Fruit fly (Drosophila melanogaster) whole organism, pupa: ENCODE results near the gene CG6901.

Experiments
- CG10348 ChIP-seq: fragments of 200-800 bp; sonication (Bioruptor generic); IDR thresholded peaks from 2 replicates; pipeline ENCODE4 v1.3.6; 2022; ENCODE audit warnings: missing biosample characterization, missing genetic modification characterization
- CG12605 ChIP-seq: fragments of 200-800 bp; sonication (Bioruptor generic); IDR thresholded peaks from 2 replicates; pipeline ENCODE4 v1.3.6; 2022; ENCODE audit warnings: missing biosample characterization, missing genetic modification characterization
- CG13204 ChIP-seq: fragments of 200-800 bp; sonication (Bioruptor generic); optimal IDR thresholded peaks from 2 replicates; lab custom pipeline; 2018; ENCODE audit warnings: missing biosample characterization, mild to moderate bottlenecking, missing genetic modification characterization, moderate library complexity
- CG14655 ChIP-seq: fragments of 200-800 bp; sonication (Bioruptor generic); optimal IDR thresholded peaks from 3 replicates; lab custom pipeline; 2017; ENCODE audit warnings: mild to moderate bottlenecking, missing biosample characterization, missing genetic modification reagents, missing genetic modification characterization
- CG15710 ChIP-seq: fragments of 200-800 bp; sonication (Bioruptor generic); optimal IDR thresholded peaks from 2 replicates; lab custom pipeline; 2018; ENCODE audit warnings: missing biosample characterization, mild to moderate bottlenecking, missing genetic modification characterization, moderate library complexity
- CG17806 ChIP-seq: fragments of 200-800 bp; sonication (Bioruptor generic); optimal IDR thresholded peaks from 2 replicates; lab custom pipeline; 2018; ENCODE audit warnings: missing biosample characterization, mild to moderate bottlenecking, missing genetic modification characterization, moderate library complexity
- CG32121 ChIP-seq: fragments of 200-800 bp; sonication (Bioruptor generic); IDR thresholded peaks from 2 replicates; pipeline ENCODE4 v1.3.6; 2022; ENCODE audit warnings: missing biosample characterization, missing genetic modification characterization
- CG34367 ChIP-seq: fragments of 200-800 bp; sonication (Bioruptor generic); optimal IDR thresholded peaks from 2 replicates; lab custom pipeline; 2018; ENCODE audit warnings: missing biosample characterization, mild to moderate bottlenecking, missing genetic modification characterization
- CG4496 ChIP-seq: fragments of 200-800 bp; sonication (Bioruptor generic); IDR thresholded peaks from 3 replicates; pipeline ENCODE4 v1.3.6; 2022; ENCODE audit warnings: missing biosample characterization, missing genetic modification characterization
- CG8159 ChIP-seq: fragments of 200-800 bp; sonication (Bioruptor generic); optimal IDR thresholded peaks from 3 replicates; lab custom pipeline; 2018; ENCODE audit warnings: missing biosample characterization, mild to moderate bottlenecking, missing genetic modification characterization, moderate library complexity
- CG8301 ChIP-seq: fragments of 200-800 bp; sonication (Bioruptor generic); optimal IDR thresholded peaks from 2 replicates; lab custom pipeline; 2018; ENCODE audit warnings: missing biosample characterization, mild to moderate bottlenecking, missing genetic modification characterization
- CG9948 ChIP-seq: fragments of 200-800 bp; sonication (Bioruptor generic); optimal IDR thresholded peaks from 2 replicates; lab custom pipeline; 2018; ENCODE audit warnings: missing biosample characterization, mild to moderate bottlenecking, missing genetic modification characterization, moderate library complexity
- D1 ChIP-seq: fragments of 200-800 bp; sonication (Bioruptor generic); optimal IDR thresholded peaks from 2 replicates; lab custom pipeline; 2018; ENCODE audit warnings: missing biosample characterization, mild to moderate bottlenecking, missing genetic modification characterization, moderate library complexity
- EcR ChIP-seq: fragments of 200-800 bp; sonication (Bioruptor generic); optimal IDR thresholded peaks from 3 replicates; lab custom pipeline; 2019; ENCODE audit warnings: missing biosample characterization, missing genetic modification characterization, mild to moderate bottlenecking, moderate library complexity, missing genetic modification reagents
- Ets98B ChIP-seq: fragments of 200-800 bp; sonication (Bioruptor generic); IDR thresholded peaks from 2 replicates; pipeline ENCODE4 v1.3.6; 2022; ENCODE audit warnings: missing biosample characterization, missing genetic modification characterization
- Pif1A ChIP-seq: fragments of 200-800 bp; sonication (Bioruptor generic); optimal IDR thresholded peaks from 3 replicates; lab custom pipeline; 2016; ENCODE audit warnings: missing biosample characterization, missing genetic modification characterization
- Pif1B ChIP-seq: fragments of 200-800 bp; sonication (Bioruptor generic); optimal IDR thresholded peaks from 3 replicates; lab custom pipeline; 2016; ENCODE audit warnings: missing biosample characterization, missing genetic modification characterization
- Snoo ChIP-seq: fragments of 200-800 bp; sonication (Bioruptor generic); optimal IDR thresholded peaks from 3 replicates; lab custom pipeline; 2017; ENCODE audit warnings: missing biosample characterization, mild to moderate bottlenecking, missing genetic modification characterization, inconsistent platforms
- fd96Ca ChIP-seq: fragments of 200-800 bp; sonication (Bioruptor generic); IDR thresholded peaks from 3 replicates; pipeline ENCODE4 v1.3.6; 2022; ENCODE audit warnings: missing biosample characterization, missing genetic modification characterization
- gl ChIP-seq: fragments of 200-800 bp; sonication (Bioruptor generic); optimal IDR thresholded peaks from 2 replicates; lab custom pipeline; 2018; ENCODE audit warnings: missing biosample characterization, mild to moderate bottlenecking, missing genetic modification characterization
- rn ChIP-seq: fragments of 200-800 bp; sonication (Bioruptor generic); IDR thresholded peaks from 2 replicates; pipeline ENCODE4 v1.3.6; 2022; ENCODE audit warnings: missing biosample characterization, missing genetic modification characterization

Gene CG6901

DNA sequence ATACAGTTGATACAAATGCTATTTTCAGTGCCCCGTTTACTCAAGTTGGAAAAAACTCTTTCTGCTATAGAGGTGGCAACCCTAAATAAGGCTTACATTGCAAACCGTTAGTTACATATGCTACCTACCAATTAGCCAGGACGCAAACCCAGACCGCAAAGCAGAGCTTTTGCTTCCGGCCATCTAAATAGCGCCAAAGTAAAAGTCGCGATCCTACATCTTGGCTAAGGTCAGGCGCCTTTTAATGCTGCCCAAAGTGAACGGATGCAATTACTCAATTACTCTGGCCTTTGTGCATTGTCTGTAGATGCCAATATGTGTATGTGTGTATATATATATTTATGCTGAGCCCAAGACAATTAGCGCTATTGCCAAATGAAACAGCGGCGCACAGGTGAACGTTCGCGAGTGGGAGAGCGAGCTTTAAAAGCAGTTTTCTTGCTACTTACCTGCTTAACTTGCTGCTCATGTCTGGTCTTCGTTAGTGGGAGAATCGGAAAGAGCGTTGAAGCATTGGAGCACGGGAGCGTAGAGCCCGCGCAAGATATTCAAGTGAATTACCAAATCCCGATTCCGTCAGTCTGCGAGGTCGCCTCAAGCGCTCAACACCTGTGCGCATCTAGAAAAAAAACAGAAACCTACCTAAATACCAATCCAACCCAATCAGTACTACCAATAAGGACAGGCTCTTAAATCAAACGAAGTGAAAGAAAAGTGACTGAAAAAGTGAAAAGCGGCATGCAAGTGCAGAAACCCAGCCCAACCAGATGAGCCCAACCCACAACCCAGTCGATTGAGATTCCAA, 17.8 kb upstream of the CG6901 start, which contains the start of gene Zip89B:
Gene Zip89B (plus strand): TSS at position 574 of the 805 bp plus-strand sequence.
- TF ChIP-seq CG12605 (GFP tag; lab: Robert Waterston, UW): no peak
- no peak for TF ChIP-seq CG9948
- TF ChIP-seq EcR (GFP tag; lab: Kevin White, UChicago): peak; percentile 93
- TF ChIP-seq Pif1B (GFP tag; lab: Kevin White, UChicago): peak; percentile 23
- no peak for TF ChIP-seq CG34367 (tag; lab: Kevin White, UChicago)
- no peak for TF ChIP-seq CG4496 (GFP tag; lab: Robert Waterston, UW)

DNA sequence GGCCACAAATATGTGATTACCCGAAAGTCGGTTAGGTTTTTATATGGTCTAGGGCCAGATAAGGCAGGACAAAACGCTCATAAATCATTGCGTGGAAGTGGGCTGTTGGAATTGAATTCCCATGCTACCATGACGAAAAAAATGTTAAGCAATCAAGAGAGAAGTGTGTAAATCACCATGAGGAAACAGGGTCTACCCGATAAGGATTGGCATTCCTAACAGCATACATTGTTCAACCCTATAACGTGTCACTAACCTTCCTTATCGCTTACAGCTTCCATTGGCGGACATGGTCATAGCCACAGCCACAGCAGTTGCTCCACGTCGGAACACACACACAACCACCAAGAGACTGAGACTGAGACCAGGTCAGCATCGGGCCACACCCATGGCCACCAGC, 15.2 kb upstream of the CG6901 start:
- TF ChIP-seq EcR (GFP tag; lab: Kevin White, UChicago): peak; percentile 69
- no peak for TF ChIP-seq CG34367 (tag; lab: Kevin White, UChicago)
- TF ChIP-seq CG17806 (tag; lab: Kevin White, UChicago): no peak

DNA sequence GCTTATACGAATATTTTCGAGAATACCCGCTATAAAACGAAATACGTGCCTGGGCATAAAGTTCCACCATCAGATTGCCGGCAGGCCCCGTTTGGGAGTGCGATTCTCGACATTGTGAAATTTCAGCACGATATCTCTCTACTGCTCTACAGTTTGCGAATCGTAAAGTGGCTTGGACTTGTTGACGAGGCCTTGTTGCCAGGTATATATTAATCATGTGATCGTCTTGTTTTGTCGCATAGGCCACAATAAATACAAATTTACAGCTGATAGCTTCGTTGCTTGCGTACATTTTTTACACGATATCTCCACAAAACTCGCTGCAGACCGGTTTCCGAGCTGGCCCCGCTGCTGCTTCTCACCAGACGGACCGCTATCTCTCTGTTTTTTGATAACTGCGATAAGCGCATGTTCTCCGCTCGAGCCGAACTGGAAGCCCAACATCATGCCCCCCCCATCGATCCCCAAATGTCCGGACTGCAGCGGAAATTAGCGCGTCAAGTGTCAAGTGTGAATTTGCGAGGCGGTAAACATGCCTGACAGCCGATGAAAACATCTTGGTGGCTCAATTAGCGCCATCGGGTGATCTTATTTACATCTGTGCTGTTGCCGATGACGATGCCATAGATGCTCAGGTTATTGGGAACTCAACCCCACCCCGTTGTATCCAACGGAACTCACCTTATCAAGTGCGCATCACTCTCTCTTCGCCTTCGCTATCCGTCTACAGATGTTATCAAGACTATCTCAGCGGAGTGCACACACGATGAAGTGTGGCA, 13.7 kb upstream of the CG6901 start:
- no peak for TF ChIP-seq Ets98B (GFP tag; lab: Robert Waterston, UW)
- no peak for TF ChIP-seq CG8301 (tag; lab: Kevin White, UChicago)
- no peak for TF ChIP-seq Snoo (tag; lab: Kevin White, UChicago)
- peak; percentile 10 for TF ChIP-seq Pif1A (GFP tag; lab: Kevin White, UChicago)
- peak; percentile 30; the same call in 1 of the 2 replicates for TF ChIP-seq CG32121 (GFP tag; lab: Robert Waterston, UW)
- no peak for TF ChIP-seq CG10348 (GFP tag; lab: Robert Waterston, UW)
- peak; percentile 10 for TF ChIP-seq CG15710 (tag; lab: Kevin White, UChicago)
- no peak for TF ChIP-seq rn (GFP tag; lab: Robert Waterston, UW)
- 0 out of 2 replicates have a peak, but pooled peaks have one; percentile 17 for TF ChIP-seq CG12605 (GFP tag; lab: Robert Waterston, UW)
- 0 out of 3 replicates have a peak, but pooled peaks have one; percentile 42 for TF ChIP-seq CG4496 (GFP tag; lab: Robert Waterston, UW)
- TF ChIP-seq CG8159 (tag; lab: Kevin White, UChicago): peak; percentile 19
- no peak for TF ChIP-seq CG14655 (GFP tag; lab: Kevin White, UChicago)
- peak; percentile 67 for TF ChIP-seq CG13204 (GFP tag; lab: Kevin White, UChicago)
- TF ChIP-seq, all 21 proteins: peak for 7

DNA sequence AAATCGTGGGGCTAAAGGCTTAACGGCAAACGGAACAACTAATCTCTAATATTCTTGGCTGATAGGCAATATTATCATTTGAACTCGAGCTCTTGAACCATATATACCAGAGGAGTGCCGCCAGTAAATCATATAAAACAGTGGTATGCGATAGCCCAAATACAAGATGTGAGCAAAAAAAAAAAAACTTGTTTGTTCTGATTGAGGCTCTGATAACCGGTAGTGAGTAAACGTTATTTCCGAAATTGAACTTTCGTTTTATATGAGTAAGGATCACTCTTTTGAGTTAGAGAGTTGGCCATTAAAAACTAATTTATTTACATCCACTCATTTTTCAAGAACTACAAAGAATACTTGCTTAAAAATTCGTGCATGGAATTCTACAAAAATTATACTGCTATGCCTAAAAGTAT, 13.1 kb upstream of the CG6901 start:
- TF ChIP-seq Pif1A (GFP tag; lab: Kevin White, UChicago): no peak
- no peak for TF ChIP-seq CG17806 (tag; lab: Kevin White, UChicago)
- TF ChIP-seq D1 (tag; lab: Kevin White, UChicago): no peak
- no peak for TF ChIP-seq Ets98B (GFP tag; lab: Robert Waterston, UW)
- no peak for TF ChIP-seq CG10348 (GFP tag; lab: Robert Waterston, UW)
- TF ChIP-seq CG4496 (GFP tag; lab: Robert Waterston, UW): no peak
- no peak for TF ChIP-seq Pif1B (GFP tag; lab: Kevin White, UChicago)
- no peak for TF ChIP-seq CG34367 (tag; lab: Kevin White, UChicago)
- TF ChIP-seq CG14655 (GFP tag; lab: Kevin White, UChicago): no peak
- TF ChIP-seq CG12605 (GFP tag; lab: Robert Waterston, UW): no peak
- TF ChIP-seq EcR (GFP tag; lab: Kevin White, UChicago): no peak
- TF ChIP-seq CG15710 (tag; lab: Kevin White, UChicago): no peak
- no peak for TF ChIP-seq Snoo (tag; lab: Kevin White, UChicago)
- no peak for TF ChIP-seq CG8301 (tag; lab: Kevin White, UChicago)

DNA sequence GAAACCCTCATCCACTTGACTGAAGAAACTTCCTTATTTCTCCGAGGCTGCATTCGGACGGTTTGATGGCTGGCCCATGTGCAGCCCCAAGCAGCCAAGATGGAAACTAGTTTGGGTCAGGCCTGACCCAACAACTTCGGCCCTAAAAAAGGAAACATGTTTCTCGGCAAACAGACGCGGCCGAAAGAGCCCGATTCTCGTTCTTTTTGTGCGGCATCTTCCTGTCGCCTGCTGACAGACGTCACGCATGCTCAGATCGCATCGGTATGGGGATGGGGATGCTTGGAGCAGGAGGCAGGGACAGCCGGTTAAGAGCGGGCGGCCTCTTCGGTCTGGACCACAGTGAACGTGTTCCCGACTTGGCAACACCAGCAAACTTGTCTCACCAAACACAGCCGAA, 6.5 kb upstream of the CG6901 start:
- TF ChIP-seq rn (GFP tag; lab: Robert Waterston, UW) (no peak), Snoo (tag; lab: Kevin White, UChicago) (peak; percentile 15), CG4496 (GFP tag; lab: Robert Waterston, UW) (peak; percentile 54; the same call in 2 of the 3 replicates), Pif1B (GFP tag; lab: Kevin White, UChicago) (no peak), CG12605 (GFP tag; lab: Robert Waterston, UW) (no peak), D1 (tag; lab: Kevin White, UChicago) (no peak), CG8301 (tag; lab: Kevin White, UChicago) (no peak), Ets98B (GFP tag; lab: Robert Waterston, UW) (no peak), EcR (GFP tag; lab: Kevin White, UChicago) (peak; percentile 80), CG10348 (GFP tag; lab: Robert Waterston, UW) (no peak), CG32121 (GFP tag; lab: Robert Waterston, UW) (no peak), CG15710 (tag; lab: Kevin White, UChicago) (no peak), CG14655 (GFP tag; lab: Kevin White, UChicago) (no peak), Pif1A (GFP tag; lab: Kevin White, UChicago) (peak; percentile 30), CG8159 (tag; lab: Kevin White, UChicago) (no peak), CG17806 (tag; lab: Kevin White, UChicago) (no peak), CG9948 (no peak), CG13204 (GFP tag; lab: Kevin White, UChicago) (peak; percentile 54), CG34367 (tag; lab: Kevin White, UChicago) (no peak), fd96Ca (GFP tag; lab: Robert Waterston, UW) (no peak), gl (tag; lab: Kevin White, UChicago) (peak; percentile 15)
